Worm (Caenorhabditis elegans) whole organism, L4/young adult: ENCODE data around the gene sru-24.

Experiments
- W03F9.2 ChIP-seq: fragments of 150-350 bp; optimal IDR thresholded peaks from 2 replicates; lab custom pipeline; 2014; ENCODE audit warnings: missing biosample characterization, missing genetic modification characterization
- dao-5 ChIP-seq: sonication (generic microtip); optimal IDR thresholded peaks from 2 replicates; lab custom pipeline; 2016; ENCODE audit warnings: missing genotype, missing genetic modification characterization, moderate library complexity, missing compliant biosample characterization
- him-1 ChIP-seq: sonication (generic microtip); optimal IDR thresholded peaks from 2 replicates; lab custom pipeline; 2016; ENCODE audit warnings: missing genotype, missing genetic modification reagents, missing genetic modification characterization, missing compliant biosample characterization

Gene sru-24

DNA sequence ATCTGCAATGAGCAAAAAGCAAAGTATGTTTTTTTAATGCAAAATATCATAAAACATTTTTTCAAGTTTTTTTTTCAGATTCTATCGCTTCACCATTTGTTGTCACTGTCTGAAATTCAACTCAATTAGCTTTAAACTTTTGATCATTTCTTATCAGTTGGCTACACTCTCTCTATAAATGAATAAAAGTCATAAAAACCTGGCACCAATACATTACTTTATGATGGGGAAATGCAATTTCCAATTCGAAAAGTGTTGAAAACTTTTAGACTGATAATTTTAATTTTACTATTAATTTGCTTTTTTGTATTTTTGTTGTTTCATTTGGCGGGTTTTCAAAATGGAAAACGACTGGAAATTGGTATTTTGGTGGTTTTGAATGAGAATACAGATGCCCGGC is 12.6 kb upstream of the sru-24 start, which contains the start of gene F31F4.1:
TSS of gene F31F4.1 (plus strand) at position 203 of the 400 bp plus-strand sequence.
- TF ChIP-seq W03F9.2 (tag; lab: Kevin White, UChicago) (no peak), him-1 (tag; lab: Kevin White, UChicago) (no peak), dao-5 (tag; lab: Kevin White, UChicago) (no peak)

DNA sequence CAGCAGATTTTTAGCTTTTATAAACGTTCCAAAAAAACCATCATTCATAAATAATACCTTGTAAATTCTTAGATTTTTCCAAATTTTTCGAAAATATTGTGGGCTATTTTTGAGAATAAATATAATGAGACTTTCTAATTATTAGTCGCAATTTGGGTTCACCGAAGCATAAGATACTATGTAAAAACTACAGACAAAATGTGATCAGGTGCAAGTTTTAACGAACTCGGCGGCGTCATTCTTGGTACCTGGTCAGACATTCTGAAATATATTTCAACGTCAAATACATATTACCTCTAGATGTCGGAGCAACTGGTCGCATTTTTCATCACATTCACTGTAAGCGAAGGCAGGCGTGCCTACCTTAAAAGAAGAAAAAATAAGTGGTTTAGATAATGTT is 10.8 kb upstream of the sru-24 start, which contains the start of gene srx-23:
TSS of gene srx-23 (plus strand) at position 301 of the 400 bp plus-strand sequence.
- TF ChIP-seq dao-5 (tag; lab: Kevin White, UChicago), result no peak
- TF ChIP-seq W03F9.2 (tag; lab: Kevin White, UChicago), result no peak
- TF ChIP-seq him-1 (tag; lab: Kevin White, UChicago), result no peak

DNA sequence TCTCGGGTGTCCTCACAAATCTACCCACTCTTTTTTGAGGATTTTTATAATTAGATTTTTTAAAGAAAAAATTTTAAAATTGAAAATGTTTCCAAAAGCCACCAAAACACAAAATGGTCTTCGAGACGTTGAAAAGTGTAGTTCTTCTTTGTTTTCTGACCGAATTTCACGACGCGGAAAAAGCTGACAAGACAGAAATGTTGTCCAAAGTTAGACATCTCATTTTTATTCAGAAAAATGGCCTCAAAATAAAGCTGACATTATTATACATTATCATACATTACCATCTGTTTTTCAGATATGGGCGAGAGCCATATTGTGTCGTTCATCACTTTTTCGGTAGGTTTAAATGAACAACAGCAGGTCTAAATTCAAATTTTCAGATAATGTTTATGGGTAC is 8.4 kb upstream of the sru-24 start, which contains the start of gene srx-22:
TSS of gene srx-22 (plus strand) at position 301 of the 400 bp plus-strand sequence.
- TF ChIP-seq him-1 (tag; lab: Kevin White, UChicago) (no peak), W03F9.2 (tag; lab: Kevin White, UChicago) (no peak), dao-5 (tag; lab: Kevin White, UChicago) (no peak)

ce11 chrV:676550-677084 is 5.4 kb upstream of the sru-24 start, which contains the start of the genes fbxa-72 and srx-21:
fbxa-72 (minus strand) TSS chrV:676753.
srx-21 (plus strand) TSS chrV:677034.
- peak; percentile 4 for TF ChIP-seq W03F9.2 (tag; lab: Kevin White, UChicago)
- TF ChIP-seq him-1 (tag; lab: Kevin White, UChicago), result no peak

DNA sequence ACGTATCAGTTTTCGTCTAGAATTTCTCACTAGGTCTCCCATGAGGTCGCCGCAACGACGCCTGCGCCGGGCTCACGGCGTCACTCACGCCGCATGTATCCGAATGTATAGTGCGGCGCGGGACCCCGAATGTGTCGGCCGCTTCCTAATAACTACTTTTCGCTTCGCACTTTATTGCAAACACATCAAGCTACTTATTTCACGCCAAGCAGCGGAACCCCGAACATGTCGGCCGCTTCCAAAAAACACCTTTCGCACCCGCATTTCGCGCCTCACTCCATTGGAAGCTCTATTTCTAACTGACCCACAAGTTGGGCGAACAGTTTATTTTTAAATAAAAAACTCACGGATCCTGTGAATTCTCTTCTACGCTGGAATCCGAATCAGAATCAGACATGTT is 4.8 kb upstream of the sru-24 start:
- no peak for TF ChIP-seq W03F9.2 (tag; lab: Kevin White, UChicago)
- TF ChIP-seq him-1 (tag; lab: Kevin White, UChicago), result no peak
- no peak for TF ChIP-seq dao-5 (tag; lab: Kevin White, UChicago)

DNA sequence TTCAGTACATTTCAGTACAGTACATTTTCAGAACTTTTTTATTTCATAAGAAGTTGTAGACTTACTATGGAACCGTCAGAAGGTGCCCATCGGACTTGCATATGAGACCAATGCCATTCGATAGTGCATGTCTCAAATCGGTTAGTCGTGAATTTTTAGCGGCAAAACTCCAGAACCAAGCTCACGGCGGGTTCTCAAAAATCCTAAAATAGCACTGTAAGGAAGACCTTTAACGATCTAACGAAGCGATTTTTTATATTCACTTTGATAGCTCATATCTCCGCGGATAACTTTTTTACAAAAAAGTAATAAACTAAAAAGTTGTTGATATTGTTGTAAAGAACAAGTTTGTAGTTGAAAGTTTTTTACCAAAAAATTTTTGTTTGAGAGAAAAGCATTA is 3.0 kb upstream of the sru-24 start, which contains the start of gene sru-25:
TSS of gene sru-25 (minus strand) at position 101 of the 400 bp plus-strand sequence.
- no peak for TF ChIP-seq him-1 (tag; lab: Kevin White, UChicago)
- TF ChIP-seq W03F9.2 (tag; lab: Kevin White, UChicago), result no peak
- no peak for TF ChIP-seq dao-5 (tag; lab: Kevin White, UChicago)

ce11 chrV:667459-667858 is 3.8 kb downstream of the sru-24 start, which contains the start of gene nhr-180:
nhr-180 (minus strand) TSS chrV:667510.
- TF ChIP-seq dao-5 (tag; lab: Kevin White, UChicago) (no peak), W03F9.2 (tag; lab: Kevin White, UChicago) (no peak), him-1 (tag; lab: Kevin White, UChicago) (no peak)

DNA sequence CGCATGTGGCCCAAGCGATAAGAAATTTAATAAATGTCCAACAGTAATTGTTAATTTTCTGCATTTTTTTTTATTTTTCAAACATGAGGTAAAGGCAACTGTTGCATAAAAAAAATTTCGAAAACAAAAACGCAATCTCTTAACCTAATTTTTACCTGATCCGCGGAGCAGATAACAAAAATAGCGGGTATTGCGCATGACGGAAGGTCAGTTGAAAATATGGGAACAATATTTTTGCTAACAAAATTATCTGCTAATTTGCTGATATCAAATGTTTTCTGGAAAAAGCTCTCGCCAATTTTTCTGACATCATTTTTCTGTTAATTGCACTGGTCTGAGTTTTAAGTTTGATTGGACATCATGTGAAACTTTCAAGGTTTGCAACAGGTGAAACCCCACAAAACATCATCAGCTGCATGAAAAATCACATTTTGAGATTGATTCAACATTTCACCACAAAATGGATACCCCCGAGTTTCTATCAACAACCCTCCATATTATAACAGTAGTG is 6.8 kb downstream of the sru-24 start, which contains the start of the genes F31F4.11 and srh-266:
TSS of gene F31F4.11 (minus strand) at position 101 of the 511 bp plus-strand sequence.
TSS of gene srh-266 (plus strand) at position 461 of the 511 bp plus-strand sequence.
- TF ChIP-seq dao-5 (tag; lab: Kevin White, UChicago) (no peak), W03F9.2 (tag; lab: Kevin White, UChicago) (no peak)

ce11 chrV:660210-660609 is 11.0 kb downstream of the sru-24 start, which contains the start of gene F31F4.17:
F31F4.17 (minus strand) TSS chrV:660310.
- TF ChIP-seq dao-5 (tag; lab: Kevin White, UChicago), result no peak
- TF ChIP-seq him-1 (tag; lab: Kevin White, UChicago), result no peak
- no peak for TF ChIP-seq W03F9.2 (tag; lab: Kevin White, UChicago)

- no peak for TF ChIP-seq dao-5 (tag; lab: Kevin White, UChicago)
- TF ChIP-seq him-1 (tag; lab: Kevin White, UChicago), result no peak
- TF ChIP-seq W03F9.2 (tag; lab: Kevin White, UChicago), result no peak
Observed at ce11 chrV:657678-658077, 13.6 kb downstream of the sru-24 start, which contains the start of gene srh-246. srh-246 (minus strand) TSS chrV:657778.

ce11 chrV:655823-656222 is 15.4 kb downstream of the sru-24 start, which contains the start of gene srh-245:
srh-245 (minus strand) TSS chrV:655923.
- no peak for TF ChIP-seq W03F9.2 (tag; lab: Kevin White, UChicago)
- no peak for TF ChIP-seq him-1 (tag; lab: Kevin White, UChicago)
- no peak for TF ChIP-seq dao-5 (tag; lab: Kevin White, UChicago)

DNA sequence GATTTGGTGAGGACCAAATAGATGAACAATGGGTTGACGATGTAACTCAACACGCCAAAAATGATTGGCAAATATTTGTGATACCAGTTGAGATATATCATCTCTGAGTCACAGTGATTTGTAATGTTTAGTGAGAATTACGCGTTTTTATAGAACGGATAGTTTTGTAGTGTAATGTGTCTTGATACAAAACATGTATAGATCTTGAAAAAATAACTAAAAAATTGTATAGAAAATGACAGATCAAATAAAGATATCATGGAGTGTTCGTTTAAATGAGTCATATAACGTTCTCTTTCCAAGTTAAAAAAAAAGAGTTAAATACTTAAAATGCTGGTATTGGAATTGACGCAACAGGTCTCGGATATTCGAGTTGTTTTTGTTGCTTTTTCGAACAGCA is 16.8 kb downstream of the sru-24 start, which contains the start of gene srj-6:
TSS of gene srj-6 (minus strand) at position 101 of the 400 bp plus-strand sequence.
- TF ChIP-seq him-1 (tag; lab: Kevin White, UChicago), result no peak
- no peak for TF ChIP-seq W03F9.2 (tag; lab: Kevin White, UChicago)
- no peak for TF ChIP-seq dao-5 (tag; lab: Kevin White, UChicago)

DNA sequence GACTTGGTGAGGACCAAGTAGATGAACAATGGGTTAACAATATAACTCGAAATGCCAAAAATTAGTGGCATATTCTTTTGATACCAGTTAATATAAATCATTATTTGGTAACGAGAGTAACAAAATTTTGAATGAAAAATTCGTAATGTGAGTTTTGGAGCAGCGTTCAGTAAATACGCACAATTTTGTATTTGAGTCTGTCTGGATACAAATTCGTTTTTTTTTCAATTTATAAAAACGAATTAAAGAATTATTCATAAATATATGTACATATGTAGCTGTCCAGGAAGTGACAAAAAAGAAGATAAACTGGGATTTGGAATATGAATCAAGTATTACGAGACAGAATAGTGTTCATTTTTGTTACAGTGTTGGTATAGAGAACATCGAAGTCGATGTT is 18.3 kb downstream of the sru-24 start, which contains the start of gene srj-5:
TSS of gene srj-5 (minus strand) at position 101 of the 400 bp plus-strand sequence.
- TF ChIP-seq dao-5 (tag; lab: Kevin White, UChicago) (no peak), W03F9.2 (tag; lab: Kevin White, UChicago) (no peak), him-1 (tag; lab: Kevin White, UChicago) (no peak)
